Fruit fly (Drosophila melanogaster) whole organism, prepupa: ENCODE measurements around the gene Gycbeta100B.

Experiments used
- CG6276 ChIP-seq: fragments of 200-800 bp; sonication (Bioruptor generic); optimal IDR thresholded peaks from 2 replicates; lab custom pipeline; 2017; ENCODE audit warnings: missing biosample characterization, mild to moderate bottlenecking, missing genetic modification characterization
- CG6792 ChIP-seq: fragments of 200-800 bp; sonication (Bioruptor generic); optimal IDR thresholded peaks from 3 replicates; lab custom pipeline; 2016; ENCODE audit warnings: missing biosample characterization, missing genetic modification characterization
- Ets96B ChIP-seq: fragments of 200-800 bp; optimal IDR thresholded peaks from 2 replicates; lab custom pipeline; 2019; ENCODE audit warnings: missing biosample characterization, mild to moderate bottlenecking, missing genetic modification characterization, moderate library complexity
- Hr39 ChIP-seq: fragments of 200-800 bp; sonication (Bioruptor generic); optimal IDR thresholded peaks from 2 replicates; lab custom pipeline; 2016; ENCODE audit warnings: missing biosample characterization, missing genetic modification characterization
- Lpt ChIP-seq: fragments of 200-800 bp; sonication (Bioruptor generic); optimal IDR thresholded peaks from 3 replicates; lab custom pipeline; 2016; ENCODE audit warnings: missing biosample characterization, missing genetic modification characterization
- achi ChIP-seq: fragments of 200-800 bp; sonication (Bioruptor generic); optimal IDR thresholded peaks from 3 replicates; lab custom pipeline; 2016; ENCODE audit warnings: missing biosample characterization, missing genetic modification characterization
- acj6 ChIP-seq: fragments of 200-800 bp; sonication (Bioruptor generic); optimal IDR thresholded peaks from 3 replicates; lab custom pipeline; 2016; ENCODE audit warnings: missing biosample characterization, missing genetic modification characterization
- fkh ChIP-seq: fragments of 200-800 bp; sonication (Bioruptor generic); optimal IDR thresholded peaks from 3 replicates; lab custom pipeline; 2017; ENCODE audit warnings: missing biosample characterization, mild to moderate bottlenecking, missing genetic modification characterization, moderate library complexity
- ss ChIP-seq, 2 experiments: fragments of 200-800 bp; sonication (Bioruptor generic); optimal IDR thresholded peaks; 2 replicates in 1 of 2; 3 replicates in 1 of 2; lab custom pipeline; 2017 to 2018; ENCODE audit warnings: mild to moderate bottlenecking in 2 of 2, missing biosample characterization in 2 of 2, missing genetic modification characterization in 2 of 2, moderate library complexity in 1 of 2

DNA sequence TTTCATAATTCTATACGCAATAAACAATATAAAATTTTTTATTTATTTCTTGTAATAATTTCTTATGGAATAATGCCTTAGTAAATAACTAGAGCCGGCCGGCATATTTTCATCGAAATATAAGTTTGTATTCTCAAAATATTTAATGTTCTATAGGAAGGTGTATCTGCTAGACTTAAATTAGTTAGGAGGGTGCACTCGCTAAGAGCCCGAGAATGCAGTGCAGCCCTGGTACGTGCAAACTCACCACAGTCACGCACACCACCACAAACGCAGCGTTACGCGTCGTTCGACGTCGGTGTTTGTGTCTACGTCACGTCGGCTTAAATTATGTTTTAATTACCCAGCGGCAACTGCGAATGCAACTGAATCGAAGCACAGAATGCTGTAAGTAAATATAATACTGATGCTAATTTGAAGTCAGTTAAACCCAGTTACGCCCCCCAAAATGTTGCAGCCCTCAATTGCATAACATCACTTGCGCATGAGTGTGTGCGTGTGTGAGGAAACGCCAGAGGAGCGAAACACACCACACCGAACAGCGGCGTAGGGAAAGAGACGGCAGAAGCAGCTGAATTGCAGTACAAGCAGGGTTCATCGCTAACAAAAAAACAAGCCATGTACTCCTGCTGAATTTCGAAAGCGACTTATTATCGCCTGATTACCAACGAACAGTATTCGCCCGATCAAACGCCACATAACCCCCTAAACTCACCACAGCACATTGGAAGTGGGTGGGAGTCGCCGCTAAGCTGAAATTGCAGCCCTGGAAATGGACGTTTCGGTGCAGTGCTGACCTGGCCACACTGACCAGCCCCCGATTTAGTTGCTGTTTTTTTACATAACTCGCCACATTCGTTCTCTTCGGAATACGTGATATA lies 86.5 kb downstream of the Gycbeta100B start, which contains the start of gene CG12054:
- TF ChIP-seq CG6792 (GFP tag; lab: Kevin White, UChicago) = no peak
- TF ChIP-seq Lpt (GFP tag; lab: Kevin White, UChicago) = no peak
- no peak for TF ChIP-seq achi (GFP tag; lab: Kevin White, UChicago)
- no peak for TF ChIP-seq ss (GFP tag; optimal IDR thresholded peaks at IDR 0.05; lab: Kevin White, UChicago)
- no peak for TF ChIP-seq Ets96B (tag; lab: Kevin White, UChicago)
- TF ChIP-seq CG6276 (GFP tag; lab: Kevin White, UChicago) = no peak
- TF ChIP-seq acj6 = no peak
- TF ChIP-seq fkh (GFP tag; lab: Kevin White, UChicago) = no peak
- no peak for TF ChIP-seq Hr39 (GFP tag; lab: Kevin White, UChicago)
